Worm (Caenorhabditis elegans): ENCODE results near the gene try-14.
A peak's percentile ranks its signal among the peaks of the same experiment; 100 is the strongest.

try-14 gene

ce11 chrX:7474968-7475433, 20.4 kb downstream of the try-14 start, which contains the start of gene coh-1 (continued):
- TF ChIP-seq pqm-1 (tag; optimal IDR thresholded peaks at IDR 0.05): no peak
- TF ChIP-seq ceh-20 (GFP tag; IDR thresholded peaks at IDR 0.05): no peak
- peak in 1 of 2 experiments; percentile 71 for TF ChIP-seq lsy-2 (tag; optimal IDR thresholded peaks at IDR 0.05)
- no peak for TF ChIP-seq egl-27 (tag; optimal IDR thresholded peaks at IDR 0.05)
- no peak for TF ChIP-seq lin-13 (GFP tag; optimal IDR thresholded peaks at IDR 0.05)
- peak; percentile 66 for TF ChIP-seq mep-1 (tag; optimal IDR thresholded peaks at IDR 0.05)
- TF ChIP-seq nhr-77 (tag; optimal IDR thresholded peaks at IDR 0.05): no peak

ce11 chrX:7469907-7470306, 25.5 kb downstream of the try-14 start:
- peak; percentile 4 for TF ChIP-seq aha-1 (tag)
- peak; percentile 27 for TF ChIP-seq mes-2 (tag; optimal IDR thresholded peaks at IDR 0.05; ENCODE audit: poor library complexity, severe bottlenecking)
- no peak for TF ChIP-seq hlh-30 (tag; optimal IDR thresholded peaks at IDR 0.05; ENCODE audit: insufficient read depth)
- TF ChIP-seq egl-27 (tag; optimal IDR thresholded peaks at IDR 0.05): no peak
- no peak for TF ChIP-seq dmd-6 (GFP tag; IDR thresholded peaks at IDR 0.05)
- TF ChIP-seq ctbp-1 (GFP tag; IDR thresholded peaks at IDR 0.05): no peak
- no peak for TF ChIP-seq F37D6.2 (tag; optimal IDR thresholded peaks at IDR 0.05)
- TF ChIP-seq arid-1 (GFP tag; conservative IDR thresholded peaks at IDR 0.05): no peak

ce11 chrX:7466682-7467081, 28.7 kb downstream of the try-14 start:
- TF ChIP-seq set-16 (GFP tag; IDR thresholded peaks at IDR 0.05) (no peak), F26F4.8 (GFP tag; conservative IDR thresholded peaks at IDR 0.05) (no peak), nhr-11 (tag; optimal IDR thresholded peaks at IDR 0.05) (no peak), nhr-10 (tag; optimal IDR thresholded peaks at IDR 0.05) (no peak), tag-97 (GFP tag; IDR thresholded peaks at IDR 0.05) (no peak), lin-29 (GFP tag; IDR thresholded peaks at IDR 0.05) (no peak), ceh-62 (tag; optimal IDR thresholded peaks at IDR 0.05) (no peak), ztf-11 (tag; optimal IDR thresholded peaks at IDR 0.05) (no peak), lin-15B (tag; optimal IDR thresholded peaks at IDR 0.05) (no peak), ceh-28 (tag; optimal IDR thresholded peaks at IDR 0.05) (no peak), ces-1 (GFP tag; optimal IDR thresholded peaks at IDR 0.05) (no peak), D1046.2 (GFP tag; IDR thresholded peaks at IDR 0.05) (no peak), nhr-102 (tag; optimal IDR thresholded peaks at IDR 0.05) (no peak), nhr-48 (tag; optimal IDR thresholded peaks at IDR 0.05) (no peak), skn-1 (tag; optimal IDR thresholded peaks at IDR 0.05) (no peak), nhr-77 (tag; optimal IDR thresholded peaks at IDR 0.05) (no peak), dmd-8 (GFP tag; IDR thresholded peaks at IDR 0.05) (no peak)

- TF ChIP-seq ces-1 (GFP tag; optimal IDR thresholded peaks at IDR 0.05): no peak
- no peak for TF ChIP-seq madf-9 (GFP tag; conservative IDR thresholded peaks at IDR 0.05)
- TF ChIP-seq zfp-3 (GFP tag; conservative IDR thresholded peaks at IDR 0.05): no peak
- no peak for TF ChIP-seq mxl-3 (GFP tag; optimal IDR thresholded peaks at IDR 0.05)
- TF ChIP-seq dmd-9 (GFP tag; IDR thresholded peaks at IDR 0.05): no peak
- no peak for TF ChIP-seq Y105C5A.15 (GFP tag; IDR thresholded peaks at IDR 0.05)
- no peak for TF ChIP-seq F37D6.2 (tag; optimal IDR thresholded peaks at IDR 0.05)
- no peak for TF ChIP-seq ceh-32 (tag; optimal IDR thresholded peaks at IDR 0.05; ENCODE audit: poor library complexity)
- TF ChIP-seq unc-62 (GFP tag; optimal IDR thresholded peaks at IDR 0.05 in 1 of 2): peak in 1 of 2 experiments; percentile 50
- TF ChIP-seq unc-62 (tag; optimal IDR thresholded peaks at IDR 0.05): no peak
- no peak for TF ChIP-seq zip-2 (tag; optimal IDR thresholded peaks at IDR 0.05)
- no peak for TF ChIP-seq ctbp-1 (GFP tag; IDR thresholded peaks at IDR 0.05)
- no peak for TF ChIP-seq lim-7 (GFP tag; IDR thresholded peaks at IDR 0.05)
- peak; percentile 6 for TF ChIP-seq hlh-11 (tag; optimal IDR thresholded peaks at IDR 0.05)
- 0 out of 2 replicates have a peak, but pooled peaks have one; percentile 46 for TF ChIP-seq egl-43 (GFP tag; IDR thresholded peaks at IDR 0.05)
- TF ChIP-seq sdz-12 (GFP tag; optimal IDR thresholded peaks at IDR 0.05): no peak
- no peak for TF ChIP-seq lin-13 (GFP tag; optimal IDR thresholded peaks at IDR 0.05)
- no peak for TF ChIP-seq Y75B8A.6 (GFP tag; IDR thresholded peaks at IDR 0.05)
- TF ChIP-seq ztf-11 (tag; optimal IDR thresholded peaks at IDR 0.05): no peak
- TF ChIP-seq tra-1 (GFP tag; IDR thresholded peaks at IDR 0.05): no peak
- peak; percentile 1 for TF ChIP-seq dve-1 (tag; optimal IDR thresholded peaks at IDR 0.05; ENCODE audit: insufficient read depth)
- TF ChIP-seq php-3 (GFP tag; IDR thresholded peaks at IDR 0.05): no peak
- peak; percentile 62 for TF ChIP-seq set-16 (GFP tag; IDR thresholded peaks at IDR 0.05)
- no peak for TF ChIP-seq nhr-102 (tag; optimal IDR thresholded peaks at IDR 0.05)
These were observed 31.0 kb downstream of the try-14 start for ce11 chrX:7464389-7464788.
